Worm (Caenorhabditis elegans) whole organism, L4 larva: Measurements from ENCODE around the gene T10F2.2.

Experiments
- ama-1 ChIP-seq: fragments of 150-350 bp; optimal IDR thresholded peaks from 2 replicates; lab custom pipeline; 2014; ENCODE audit warnings: inconsistent platforms, mixed read lengths
- fkh-10 ChIP-seq: fragments of 150-350 bp; optimal IDR thresholded peaks from 2 replicates; lab custom pipeline; 2014; ENCODE audit warnings: missing biosample characterization, missing genetic modification reagents, missing genetic modification characterization
- lin-13 ChIP-seq: fragments of 150-350 bp; optimal IDR thresholded peaks from 2 replicates; lab custom pipeline; 2014; ENCODE audit warnings: missing biosample characterization, missing genetic modification reagents, missing genetic modification characterization
- mes-2 ChIP-seq: sonication (generic microtip); optimal IDR thresholded peaks from 2 replicates; lab custom pipeline; 2016; ENCODE audit warnings: missing genotype, mild to moderate bottlenecking, missing genetic modification characterization, missing compliant biosample characterization; ENCODE audit not compliant: poor library complexity, severe bottlenecking
- nhr-11 ChIP-seq: fragments of 150-350 bp; optimal IDR thresholded peaks from 2 replicates; lab custom pipeline; 2014; ENCODE audit warnings: missing biosample characterization, missing genetic modification characterization
- unc-62 ChIP-seq, 3 experiments: fragments of 150-350 bp in 1 of 3; sonication (generic microtip); optimal IDR thresholded peaks in 2 of 3; peaks in 1 of 3; 1 replicate in 1 of 3; 2 replicates in 2 of 3; lab custom pipeline; 2014 to 2017; ENCODE audit warnings: missing biosample characterization in 3 of 3, missing genetic modification characterization in 3 of 3, missing genetic modification reagents in 3 of 3, missing genotype in 1 of 3
- zag-1 ChIP-seq: fragments of 150-350 bp; optimal IDR thresholded peaks from 2 replicates; lab custom pipeline; 2014; ENCODE audit warnings: missing biosample characterization, missing genetic modification characterization

- no peak for TF ChIP-seq mes-2
- no peak for TF ChIP-seq ama-1 (lab: Kevin White, UChicago)
- peak in 1 of 2 experiments; percentile 35 for TF ChIP-seq unc-62 (GFP tag; optimal IDR thresholded peaks at IDR 0.05 in 1 of 2; lab: Kevin White, UChicago)
- no peak for TF ChIP-seq unc-62 (tag; optimal IDR thresholded peaks at IDR 0.05; lab: Kevin White, UChicago)
- TF ChIP-seq nhr-11 (tag; lab: Kevin White, UChicago), result no peak
- TF ChIP-seq fkh-10 (GFP tag; lab: Kevin White, UChicago), result no peak
- no peak for TF ChIP-seq zag-1 (tag; lab: Kevin White, UChicago)
- no peak for TF ChIP-seq lin-13
These were observed 35.9 kb downstream of the T10F2.2 start for ce11 chrIII:5129261-5129660.
